Fruit fly (Drosophila melanogaster) S2 (cell line): ENCODE data around the gene pinta.

Experiments
- CG8478 ChIP-seq: fragments of >200 bp; optimal IDR thresholded peaks from 2 replicates; lab custom pipeline; 2018
- CTCF ChIP-seq, 2 experiments: fragments of >200 bp; optimal IDR thresholded peaks; 2 replicates each; lab custom pipeline; 2018

pinta gene

dm6 chr3R:22397068-22397700 is 27.5 kb downstream of the pinta start:
- TF ChIP-seq CTCF (optimal IDR thresholded peaks at IDR 0.05; lab: Kevin White, UChicago): no peak
- no peak for TF ChIP-seq CG8478 (lab: Kevin White, UChicago)

dm6 chr3R:22396238-22396772 is 28.4 kb downstream of the pinta start:
- TF ChIP-seq CG8478 (lab: Kevin White, UChicago) (no peak), CTCF (optimal IDR thresholded peaks at IDR 0.05; lab: Kevin White, UChicago) (no peak)

dm6 chr3R:22395409-22396178 is 29.1 kb downstream of the pinta start:
- TF ChIP-seq CTCF (optimal IDR thresholded peaks at IDR 0.05; lab: Kevin White, UChicago) (no peak), CG8478 (lab: Kevin White, UChicago) (no peak)

dm6 chr3R:22394004-22394403 is 30.7 kb downstream of the pinta start, which contains the start of gene CG13857:
Gene CG13857 (minus strand): TSS chr3R:22394104.
- TF ChIP-seq CTCF (optimal IDR thresholded peaks at IDR 0.05; lab: Kevin White, UChicago): no peak

dm6 chr3R:22390109-22390508 is 34.6 kb downstream of the pinta start:
- TF ChIP-seq CTCF (optimal IDR thresholded peaks at IDR 0.05; lab: Kevin White, UChicago) (no peak), CG8478 (lab: Kevin White, UChicago) (no peak)

- TF ChIP-seq CG8478 (lab: Kevin White, UChicago) (no peak), CTCF (optimal IDR thresholded peaks at IDR 0.05; lab: Kevin White, UChicago) (no peak)
Observed at dm6 chr3R:22389614-22390013, 35.1 kb downstream of the pinta start, which contains the start of the genes CAH8 and CG7059. Gene CAH8 (minus strand): TSS chr3R:22389714. Gene CG7059 (plus strand): TSS chr3R:22389780.

dm6 chr3R:22381735-22382134 is 43.0 kb downstream of the pinta start, which contains the start of gene Gpdh3:
Gene Gpdh3 (plus strand): TSS chr3R:22382035.
- TF ChIP-seq CG8478 (lab: Kevin White, UChicago): no peak
- no peak for TF ChIP-seq CTCF (optimal IDR thresholded peaks at IDR 0.05; lab: Kevin White, UChicago)

dm6 chr3R:22381077-22381476 is 43.7 kb downstream of the pinta start, which contains the start of gene CG43342:
Gene CG43342 (plus strand): TSS chr3R:22381340.
- TF ChIP-seq CTCF (optimal IDR thresholded peaks at IDR 0.05; lab: Kevin White, UChicago) (no peak), CG8478 (lab: Kevin White, UChicago) (no peak)

- TF ChIP-seq CG8478 (lab: Kevin White, UChicago): no peak
- no peak for TF ChIP-seq CTCF (optimal IDR thresholded peaks at IDR 0.05; lab: Kevin White, UChicago)
Observed at dm6 chr3R:22379942-22380341, 44.8 kb downstream of the pinta start, which contains the start of gene CG34149. Gene CG34149 (plus strand): TSS chr3R:22380128.

- no peak for TF ChIP-seq CG8478 (lab: Kevin White, UChicago)
- TF ChIP-seq CTCF (optimal IDR thresholded peaks at IDR 0.05; lab: Kevin White, UChicago): no peak
Observed at dm6 chr3R:22375674-22376073, 49.1 kb downstream of the pinta start, which contains the start of gene CG18596. Gene CG18596 (plus strand): TSS chr3R:22375923.
